Worm (Caenorhabditis elegans): ENCODE results near the gene Y4C6B.1.

Gene Y4C6B.1

DNA sequence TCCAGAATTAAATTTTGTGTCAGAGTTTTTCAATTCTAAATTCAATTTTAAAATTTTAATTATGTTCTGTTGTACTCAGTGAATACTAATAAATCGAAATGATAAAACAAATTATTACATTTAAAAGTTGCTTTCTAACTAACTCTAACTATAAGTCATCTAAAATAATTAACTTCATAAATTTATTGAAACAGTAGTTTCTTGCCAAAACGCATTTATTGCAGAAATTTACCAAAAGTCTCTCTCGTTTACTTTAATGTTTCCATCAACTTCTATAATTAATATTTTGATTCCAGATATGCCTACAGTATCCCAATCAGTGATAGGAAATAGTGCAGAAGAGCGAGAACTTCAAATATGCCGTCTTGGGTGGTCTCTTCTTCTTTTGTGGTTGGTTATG is 46.3 kb downstream of the Y4C6B.1 start, which contains the start of gene ZK616.1:
ZK616.1 (plus strand) TSS at position 301 of the 400 bp plus-strand sequence.
- TF ChIP-seq med-1 (GFP tag; optimal IDR thresholded peaks at IDR 0.05; ENCODE audit: insufficient read depth) (no peak), tab-1 (GFP tag; IDR thresholded peaks at IDR 0.05) (no peak), ztf-29 (GFP tag; IDR thresholded peaks at IDR 0.05) (no peak), klf-2 (GFP tag; conservative IDR thresholded peaks at IDR 0.05) (no peak), flt-1 (GFP tag; IDR thresholded peaks at IDR 0.05) (no peak), ztf-23 (GFP tag; IDR thresholded peaks at IDR 0.05) (no peak)

DNA sequence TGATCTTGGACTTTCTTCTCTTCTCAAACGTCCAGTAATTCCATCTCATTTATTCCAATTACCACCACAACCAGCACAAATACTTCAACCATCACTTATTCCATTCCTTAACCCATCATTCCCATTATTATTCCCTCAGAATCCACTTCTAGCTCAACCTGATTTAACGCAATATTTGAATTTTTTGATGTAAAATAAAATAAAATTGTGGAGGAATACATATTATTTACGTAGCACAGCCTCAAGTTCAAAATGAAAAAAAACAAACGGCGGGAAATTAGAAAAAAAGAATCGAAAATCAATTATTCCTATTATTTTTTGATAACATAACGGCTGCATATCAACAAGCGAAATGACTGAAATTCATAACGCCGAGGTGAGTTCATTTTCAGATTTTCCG is 51.1 kb downstream of the Y4C6B.1 start, which contains the start of gene ZK616.61:
ZK616.61 (plus strand) TSS at position 301 of the 400 bp plus-strand sequence.
- TF ChIP-seq tab-1 (GFP tag; IDR thresholded peaks at IDR 0.05) (no peak), med-1 (GFP tag; optimal IDR thresholded peaks at IDR 0.05; ENCODE audit: insufficient read depth) (no peak), ztf-23 (GFP tag; IDR thresholded peaks at IDR 0.05) (no peak), klf-2 (GFP tag; conservative IDR thresholded peaks at IDR 0.05) (no peak), cog-1 (tag; optimal IDR thresholded peaks at IDR 0.05) (no peak), ztf-29 (GFP tag; IDR thresholded peaks at IDR 0.05) (no peak)

All from whole organism, midembryonic.